Worm (Caenorhabditis elegans) whole organism, L2 larva: ENCODE measurements around the gene T05H10.1.

Source experiments
- C34F6.9 ChIP-seq: fragments of 150-350 bp; optimal IDR thresholded peaks from 2 replicates; lab custom pipeline; 2014; ENCODE audit warnings: missing biosample characterization, missing genetic modification characterization
- F13H6.1 ChIP-seq: sonication (generic microtip); optimal IDR thresholded peaks from 2 replicates; lab custom pipeline; 2016; ENCODE audit warnings: missing genetic modification characterization, missing compliant biosample characterization
- R02D3.7 ChIP-seq: fragments of 150-350 bp; optimal IDR thresholded peaks from 2 replicates; lab custom pipeline; 2014; ENCODE audit warnings: missing biosample characterization, missing genetic modification characterization
- Y55F3AM.14 ChIP-seq: fragments of 200-800 bp; sonication (Bioruptor generic); optimal IDR thresholded peaks from 2 replicates; lab custom pipeline; 2018; ENCODE audit warnings: mild to moderate bottlenecking, missing genetic modification characterization, missing compliant biosample characterization
- ZK546.5 ChIP-seq: sonication (generic microtip); optimal IDR thresholded peaks from 2 replicates; lab custom pipeline; 2017; ENCODE audit warnings: missing biosample characterization, missing genetic modification characterization
- aly-2 ChIP-seq: fragments of 150-350 bp; optimal IDR thresholded peaks from 2 replicates; lab custom pipeline; 2014; ENCODE audit warnings: missing biosample characterization, missing genetic modification characterization
- ama-1 ChIP-seq: fragments of 150-350 bp; optimal IDR thresholded peaks from 2 replicates; lab custom pipeline; 2018; ENCODE audit warnings: inconsistent platforms
- blmp-1 ChIP-seq: sonication (generic microtip); optimal IDR thresholded peaks from 2 replicates; lab custom pipeline; 2017; ENCODE audit warnings: missing genetic modification characterization, mild to moderate bottlenecking, missing compliant biosample characterization, antibody characterized with exemption, moderate library complexity; ENCODE audit not compliant: insufficient read depth
- ceh-16 ChIP-seq: fragments of 150-350 bp; optimal IDR thresholded peaks from 2 replicates; lab custom pipeline; 2014; ENCODE audit warnings: missing biosample characterization, missing genetic modification characterization
- ceh-82 ChIP-seq: fragments of 150-350 bp; optimal IDR thresholded peaks from 2 replicates; lab custom pipeline; 2014; ENCODE audit warnings: missing biosample characterization, missing genetic modification characterization
- crh-2 ChIP-seq: sonication (generic microtip); optimal IDR thresholded peaks from 2 replicates; lab custom pipeline; 2017; ENCODE audit warnings: missing biosample characterization, missing genetic modification characterization
- egl-27 ChIP-seq: sonication (generic microtip); optimal IDR thresholded peaks from 3 replicates; lab custom pipeline; 2017; ENCODE audit warnings: missing biosample characterization, missing genetic modification reagents, missing genetic modification characterization
- elt-1 ChIP-seq: fragments of 150-350 bp; optimal IDR thresholded peaks from 2 replicates; lab custom pipeline; 2014; ENCODE audit warnings: missing biosample characterization, missing genetic modification characterization
- elt-3 ChIP-seq: sonication (generic microtip); optimal IDR thresholded peaks from 2 replicates; lab custom pipeline; 2017; ENCODE audit warnings: missing biosample characterization, missing genetic modification characterization
- fos-1 ChIP-seq: fragments of 150-350 bp; optimal IDR thresholded peaks from 2 replicates; lab custom pipeline; 2014; ENCODE audit warnings: missing biosample characterization, missing genetic modification characterization
- gmeb-1 ChIP-seq: fragments of 150-350 bp; optimal IDR thresholded peaks from 2 replicates; lab custom pipeline; 2014; ENCODE audit warnings: missing biosample characterization, missing genetic modification characterization
- lin-11 ChIP-seq: fragments of 150-350 bp; sonication (generic microtip); optimal IDR thresholded peaks from 2 replicates; lab custom pipeline; 2014; ENCODE audit warnings: missing biosample characterization, missing genetic modification characterization, inconsistent platforms, mixed read lengths
- lin-13 ChIP-seq: fragments of 150-350 bp; optimal IDR thresholded peaks from 2 replicates; lab custom pipeline; 2014; ENCODE audit warnings: missing biosample characterization, missing genetic modification reagents, missing genetic modification characterization
- lin-39 ChIP-seq: fragments of 150-350 bp; optimal IDR thresholded peaks from 2 replicates; lab custom pipeline; 2014; ENCODE audit warnings: missing biosample characterization, missing genetic modification reagents, missing genetic modification characterization
- lsy-2 ChIP-seq, 2 experiments: fragments of 150-350 bp in 1 of 2; sonication (generic microtip) in 1 of 2; optimal IDR thresholded peaks; 2 replicates each; lab custom pipeline; 2014 to 2017; ENCODE audit warnings: missing biosample characterization in 2 of 2, missing genetic modification characterization in 2 of 2
- mab-5 ChIP-seq: fragments of 150-350 bp; optimal IDR thresholded peaks from 2 replicates; lab custom pipeline; 2014; ENCODE audit warnings: missing biosample characterization, missing genetic modification characterization
- mbf-1 ChIP-seq: sonication (generic microtip); optimal IDR thresholded peaks from 2 replicates; lab custom pipeline; 2017; ENCODE audit warnings: missing biosample characterization, missing genetic modification characterization
- mdl-1 ChIP-seq, 2 experiments: fragments of 150-350 bp in 1 of 2; sonication (generic microtip) in 1 of 2; optimal IDR thresholded peaks; 2 replicates each; lab custom pipeline; 2017; ENCODE audit warnings: missing biosample characterization in 2 of 2, missing genetic modification characterization in 2 of 2
- nhr-10 ChIP-seq: sonication (generic microtip); optimal IDR thresholded peaks from 2 replicates; lab custom pipeline; 2017; ENCODE audit warnings: missing biosample characterization, missing genetic modification characterization
- nhr-11 ChIP-seq: fragments of 150-350 bp; optimal IDR thresholded peaks from 2 replicates; lab custom pipeline; 2014; ENCODE audit warnings: missing biosample characterization, missing genetic modification characterization
- nhr-12 ChIP-seq: fragments of 150-350 bp; optimal IDR thresholded peaks from 2 replicates; lab custom pipeline; 2014; ENCODE audit warnings: missing biosample characterization, missing genetic modification characterization
- nhr-129 ChIP-seq: fragments of 150-350 bp; optimal IDR thresholded peaks from 2 replicates; lab custom pipeline; 2014; ENCODE audit warnings: missing biosample characterization, missing genetic modification characterization
- nhr-21 ChIP-seq: fragments of 150-350 bp; optimal IDR thresholded peaks from 2 replicates; lab custom pipeline; 2014; ENCODE audit warnings: missing biosample characterization, missing genetic modification characterization
- nhr-23 ChIP-seq: fragments of 150-350 bp; optimal IDR thresholded peaks from 2 replicates; lab custom pipeline; 2014; ENCODE audit warnings: missing biosample characterization, missing genetic modification reagents, missing genetic modification characterization
- nhr-237 ChIP-seq: fragments of 150-350 bp; optimal IDR thresholded peaks from 2 replicates; lab custom pipeline; 2014; ENCODE audit warnings: missing biosample characterization, missing genetic modification characterization
- nhr-25 ChIP-seq: fragments of 150-350 bp; sonication (generic microtip); optimal IDR thresholded peaks from 3 replicates; lab custom pipeline; 2014; ENCODE audit warnings: missing biosample characterization, missing genetic modification characterization
- nhr-6 ChIP-seq: fragments of 150-350 bp; optimal IDR thresholded peaks from 2 replicates; lab custom pipeline; 2014; ENCODE audit warnings: missing biosample characterization, missing genetic modification characterization
- nhr-77 ChIP-seq: fragments of 150-350 bp; optimal IDR thresholded peaks from 2 replicates; lab custom pipeline; 2014; ENCODE audit warnings: missing biosample characterization, missing genetic modification characterization
- peb-1 ChIP-seq: fragments of 150-350 bp; optimal IDR thresholded peaks from 2 replicates; lab custom pipeline; 2014; ENCODE audit warnings: missing biosample characterization, missing genetic modification characterization
- sem-4 ChIP-seq: fragments of 150-350 bp; optimal IDR thresholded peaks from 2 replicates; lab custom pipeline; 2014; ENCODE audit warnings: missing biosample characterization, missing genetic modification reagents, missing genetic modification characterization
- skn-1 ChIP-seq: sonication (generic microtip); optimal IDR thresholded peaks from 2 replicates; lab custom pipeline; 2017; ENCODE audit warnings: missing biosample characterization, missing genetic modification characterization
- sma-3 ChIP-seq: sonication (generic microtip); optimal IDR thresholded peaks from 2 replicates; lab custom pipeline; 2016; ENCODE audit warnings: missing genetic modification reagents, missing genetic modification characterization, missing compliant biosample characterization
- sma-9 ChIP-seq, 2 experiments: fragments of 150-350 bp in 1 of 2; sonication (generic microtip) in 1 of 2; optimal IDR thresholded peaks; 2 replicates each; lab custom pipeline; 2014 to 2016; ENCODE audit warnings: missing genetic modification characterization in 2 of 2, mild to moderate bottlenecking in 1 of 2, missing biosample characterization in 1 of 2, missing compliant biosample characterization in 1 of 2, missing genetic modification reagents in 1 of 2, moderate library complexity in 1 of 2
- snpc-4 ChIP-seq: fragments of 150-350 bp; optimal IDR thresholded peaks from 2 replicates; lab custom pipeline; 2014; ENCODE audit warnings: missing biosample characterization, missing genetic modification characterization
- unc-39 ChIP-seq: fragments of 150-350 bp; optimal IDR thresholded peaks from 2 replicates; lab custom pipeline; 2014; ENCODE audit warnings: missing biosample characterization, missing genetic modification characterization
- unc-55 ChIP-seq: fragments of 150-350 bp; sonication (generic microtip); optimal IDR thresholded peaks from 3 replicates; lab custom pipeline; 2014; ENCODE audit warnings: missing biosample characterization, missing genetic modification reagents, missing genetic modification characterization
- unc-62 ChIP-seq: fragments of 150-350 bp; optimal IDR thresholded peaks from 2 replicates; lab custom pipeline; 2014; ENCODE audit warnings: missing biosample characterization, missing genetic modification reagents, missing genetic modification characterization
- zag-1 ChIP-seq: fragments of 150-350 bp; optimal IDR thresholded peaks from 2 replicates; lab custom pipeline; 2014; ENCODE audit warnings: missing biosample characterization, missing genetic modification characterization

T05H10.1 gene

ce11 chrII:8071801-8072544 lies 29.6 kb downstream of the T05H10.1 start (continued):
- TF ChIP-seq mdl-1 (tag; optimal IDR thresholded peaks at IDR 0.05; lab: Kevin White, UChicago) (peak in 1 of 2 experiments; percentile 83), skn-1 (no peak), R02D3.7 (tag; lab: Kevin White, UChicago) (no peak), nhr-237 (no peak)

ce11 chrII:8073222-8073621 lies 30.8 kb downstream of the T05H10.1 start, which contains the start of gene gpcp-2:
gpcp-2 (minus strand) TSS chrII:8073374.
- no peak for TF ChIP-seq unc-39 (tag; lab: Kevin White, UChicago)
- TF ChIP-seq fos-1, result peak; percentile 39

- TF ChIP-seq fos-1, result peak; percentile 47
- no peak for TF ChIP-seq unc-62
- TF ChIP-seq, all 48 proteins: peak for 1
Measured at ce11 chrII:8074058-8074457, 31.7 kb downstream of the T05H10.1 start.

ce11 chrII:8075324-8075810 lies 33.0 kb downstream of the T05H10.1 start, which contains the start of gene K02C4.2:
K02C4.2 (plus strand) TSS chrII:8075760.
- peak; percentile 50 for TF ChIP-seq lin-13
- TF ChIP-seq lsy-2 (tag; optimal IDR thresholded peaks at IDR 0.05; lab: Kevin White, UChicago), result peak; percentile 12 to 73
- no peak for TF ChIP-seq peb-1 (tag; lab: Kevin White, UChicago)
- TF ChIP-seq fos-1, result peak; percentile 90
- TF ChIP-seq Y55F3AM.14 (GFP tag; lab: Kevin White, UChicago), result peak; percentile 62
- no peak for TF ChIP-seq ZK546.5 (tag; lab: Kevin White, UChicago)
- peak; percentile 42 for TF ChIP-seq snpc-4 (tag; lab: Kevin White, UChicago)
- peak; percentile 36 for TF ChIP-seq blmp-1
- TF ChIP-seq lin-11 (tag; lab: Kevin White, UChicago), result peak; percentile 42
- no peak for TF ChIP-seq elt-1 (tag; lab: Kevin White, UChicago)
- TF ChIP-seq ceh-16 (tag; lab: Kevin White, UChicago), result peak; percentile 57
- no peak for TF ChIP-seq egl-27 (tag; lab: Kevin White, UChicago)
- peak; percentile 85 for TF ChIP-seq nhr-21
- peak in 1 of 2 experiments; percentile 9 for TF ChIP-seq mdl-1 (tag; optimal IDR thresholded peaks at IDR 0.05; lab: Kevin White, UChicago)
- TF ChIP-seq F13H6.1 (tag; lab: Kevin White, UChicago), result peak; percentile 66
- TF ChIP-seq sem-4, result peak; percentile 69
- TF ChIP-seq aly-2 (tag; lab: Kevin White, UChicago), result no peak
- TF ChIP-seq nhr-6 (tag; lab: Kevin White, UChicago), result no peak
- no peak for TF ChIP-seq nhr-10 (tag; lab: Kevin White, UChicago)
- TF ChIP-seq nhr-129 (tag; lab: Kevin White, UChicago), result peak; percentile 95
- no peak for TF ChIP-seq elt-3 (tag; lab: Kevin White, UChicago)
- TF ChIP-seq C34F6.9 (tag; lab: Kevin White, UChicago), result peak; percentile 61
- peak; percentile 80 for TF ChIP-seq crh-2 (tag; lab: Kevin White, UChicago)
- peak; percentile 73 for TF ChIP-seq nhr-25 (tag; lab: Kevin White, UChicago)
- TF ChIP-seq R02D3.7 (tag; lab: Kevin White, UChicago), result no peak
- TF ChIP-seq nhr-237, result no peak
- TF ChIP-seq gmeb-1 (tag; lab: Kevin White, UChicago), result peak; percentile 74
- TF ChIP-seq nhr-23 (tag; lab: Kevin White, UChicago), result no peak
- peak; percentile 81 for TF ChIP-seq sma-3 (GFP tag; lab: Kevin White, UChicago)
- TF ChIP-seq sma-9 (GFP tag; optimal IDR thresholded peaks at IDR 0.05; lab: Kevin White, UChicago), result peak; percentile 78
- no peak for TF ChIP-seq sma-9 (tag; optimal IDR thresholded peaks at IDR 0.05; lab: Kevin White, UChicago)
- peak; percentile 45 for TF ChIP-seq unc-55 (GFP tag; lab: Kevin White, UChicago)
- no peak for TF ChIP-seq mbf-1 (tag; lab: Kevin White, UChicago)
- TF ChIP-seq ceh-82 (tag; lab: Kevin White, UChicago), result no peak
- peak; percentile 36 for TF ChIP-seq zag-1
- no peak for TF ChIP-seq ama-1 (lab: Kevin White, UChicago)
- no peak for TF ChIP-seq mab-5 (tag; lab: Kevin White, UChicago)
- peak; percentile 9 for TF ChIP-seq nhr-11 (tag; lab: Kevin White, UChicago)
- TF ChIP-seq lin-39 (tag; lab: Kevin White, UChicago), result no peak
- TF ChIP-seq nhr-12 (tag; lab: Kevin White, UChicago), result no peak
- TF ChIP-seq nhr-77 (tag; lab: Kevin White, UChicago), result peak; percentile 16
